Fruit fly (Drosophila melanogaster) whole organism, embryonic: ENCODE data around the gene EndoGI.

ENCODE experiments used
- Aef1 ChIP-seq: fragments of 200-800 bp; sonication (Bioruptor generic); IDR thresholded peaks from 3 replicates; pipeline ENCODE4 v1.3.6; 2022; ENCODE audit warnings: missing biosample characterization, missing genetic modification characterization
- B-H1 ChIP-seq: fragments of 200-800 bp; sonication (Bioruptor generic); IDR thresholded peaks from 3 replicates; pipeline ENCODE4 v1.3.6; 2022; ENCODE audit warnings: missing biosample characterization, missing genetic modification characterization
- Bteb2 ChIP-seq: fragments of 200-800 bp; sonication (Bioruptor generic); optimal IDR thresholded peaks from 2 replicates; lab custom pipeline; 2016; ENCODE audit warnings: missing biosample characterization, missing genetic modification characterization
- CG10321 ChIP-seq: fragments of 200-800 bp; sonication (Bioruptor generic); IDR thresholded peaks from 2 replicates; pipeline ENCODE4 v1.3.6; 2022; ENCODE audit warnings: missing biosample characterization, missing genetic modification characterization
- CG11093 ChIP-seq: fragments of 200-800 bp; sonication (Bioruptor generic); IDR thresholded peaks from 3 replicates; pipeline ENCODE4 v1.3.6; 2022; ENCODE audit warnings: missing biosample characterization, missing genetic modification characterization
- CG12299 ChIP-seq: fragments of 200-800 bp; sonication (Bioruptor generic); optimal IDR thresholded peaks from 2 replicates; lab custom pipeline; 2018; ENCODE audit warnings: missing biosample characterization, mild to moderate bottlenecking, missing genetic modification characterization
- CG12391 ChIP-seq: fragments of 200-800 bp; sonication (Bioruptor generic); optimal IDR thresholded peaks from 3 replicates; lab custom pipeline; 2018; ENCODE audit warnings: missing biosample characterization, mild to moderate bottlenecking, missing genetic modification characterization, moderate library complexity
- CG13287 ChIP-seq: fragments of 200-800 bp; sonication (Bioruptor generic); IDR thresholded peaks from 2 replicates; pipeline ENCODE4 v1.3.6; 2022; ENCODE audit warnings: missing biosample characterization, missing genetic modification characterization; ENCODE audit not compliant: partially characterized antibody
- CG13424 ChIP-seq: fragments of 200-800 bp; sonication (Bioruptor generic); optimal IDR thresholded peaks from 2 replicates; lab custom pipeline; 2019; ENCODE audit warnings: missing biosample characterization, mild to moderate bottlenecking, missing genetic modification characterization, moderate library complexity
- CG14014 ChIP-seq: fragments of 200-800 bp; sonication (Bioruptor generic); IDR thresholded peaks from 2 replicates; pipeline ENCODE4 v1.3.6; 2022; ENCODE audit warnings: missing biosample characterization, missing genetic modification characterization
- CG15601 ChIP-seq: fragments of 200-800 bp; sonication (Bioruptor generic); optimal IDR thresholded peaks from 3 replicates; lab custom pipeline; 2019; ENCODE audit warnings: missing biosample characterization, mild to moderate bottlenecking, missing genetic modification characterization, moderate library complexity
- CG1647 ChIP-seq: fragments of 200-800 bp; sonication (Bioruptor generic); optimal IDR thresholded peaks from 3 replicates; lab custom pipeline; 2016; ENCODE audit warnings: missing biosample characterization, missing genetic modification characterization
- CG18011 ChIP-seq: fragments of 200-800 bp; sonication (Bioruptor generic); optimal IDR thresholded peaks from 2 replicates; lab custom pipeline; 2017; ENCODE audit warnings: missing biosample characterization, missing genetic modification characterization, mild to moderate bottlenecking, moderate library complexity, missing genotype
- CG4328 ChIP-seq: fragments of 200-800 bp; sonication (Bioruptor generic); optimal IDR thresholded peaks from 3 replicates; lab custom pipeline; 2017; ENCODE audit warnings: missing biosample characterization, missing genetic modification reagents, missing genetic modification characterization
- CG43689 ChIP-seq: fragments of 200-800 bp; sonication (Bioruptor generic); IDR thresholded peaks from 2 replicates; pipeline ENCODE4 v1.3.6; 2022; ENCODE audit warnings: missing biosample characterization, missing genetic modification characterization
- CG7839 ChIP-seq: fragments of 200-800 bp; sonication (Bioruptor generic); optimal IDR thresholded peaks from 3 replicates; lab custom pipeline; 2018; ENCODE audit warnings: missing biosample characterization, mild to moderate bottlenecking, missing genetic modification characterization, moderate library complexity
- CG8388 ChIP-seq: fragments of 200-800 bp; sonication (Bioruptor generic); optimal IDR thresholded peaks from 2 replicates; lab custom pipeline; 2019; ENCODE audit warnings: missing biosample characterization, mild to moderate bottlenecking, missing genetic modification characterization, moderate library complexity
- CG8924 ChIP-seq: fragments of 200-800 bp; optimal IDR thresholded peaks from 3 replicates; lab custom pipeline; 2019; ENCODE audit warnings: missing biosample characterization, mild to moderate bottlenecking, missing genetic modification characterization, moderate library complexity
- CG9817 ChIP-seq: fragments of 200-800 bp; sonication (Bioruptor generic); optimal IDR thresholded peaks from 2 replicates; lab custom pipeline; 2018; ENCODE audit warnings: missing biosample characterization, mild to moderate bottlenecking, missing genetic modification characterization, moderate library complexity
- Dad ChIP-seq: fragments of 200-800 bp; sonication (Bioruptor generic); optimal IDR thresholded peaks from 3 replicates; lab custom pipeline; 2016; ENCODE audit warnings: missing biosample characterization, missing genetic modification characterization
- Dip2 ChIP-seq: fragments of 200-800 bp; sonication (Bioruptor generic); IDR thresholded peaks from 2 replicates; pipeline ENCODE4 v1.3.6; 2022; ENCODE audit warnings: missing biosample characterization, missing genetic modification characterization
- Dp ChIP-seq: fragments of 200-800 bp; sonication (Bioruptor generic); optimal IDR thresholded peaks from 2 replicates; lab custom pipeline; 2018; ENCODE audit warnings: missing biosample characterization, mild to moderate bottlenecking, missing genetic modification characterization, moderate library complexity
- HLH4C ChIP-seq: fragments of 200-800 bp; sonication (Bioruptor generic); IDR thresholded peaks from 3 replicates; pipeline ENCODE4 v1.3.6; 2022; ENCODE audit warnings: missing biosample characterization, missing genetic modification characterization; ENCODE audit not compliant: partially characterized antibody
- Hmx ChIP-seq: fragments of 200-800 bp; sonication (Bioruptor generic); optimal IDR thresholded peaks from 2 replicates; lab custom pipeline; 2016; ENCODE audit warnings: missing biosample characterization, missing genetic modification characterization
- Max ChIP-seq: fragments of 200-800 bp; sonication (Bioruptor generic); optimal IDR thresholded peaks from 2 replicates; lab custom pipeline; 2016; ENCODE audit warnings: missing biosample characterization, mild to moderate bottlenecking, missing genetic modification characterization
- Mrtf ChIP-seq: fragments of 200-800 bp; sonication (Bioruptor generic); IDR thresholded peaks from 3 replicates; pipeline ENCODE4 v1.3.6; 2022; ENCODE audit warnings: missing biosample characterization, missing genetic modification characterization
- NC2α ChIP-seq: fragments of 200-800 bp; sonication (Bioruptor generic); optimal IDR thresholded peaks from 2 replicates; lab custom pipeline; 2016; ENCODE audit warnings: missing biosample characterization, missing genetic modification characterization
- Ravus ChIP-seq: fragments of 200-800 bp; sonication (Bioruptor generic); IDR thresholded peaks from 2 replicates; pipeline ENCODE4 v1.3.6; 2022; ENCODE audit warnings: missing biosample characterization, missing genetic modification characterization
- Stat92E ChIP-seq, 3 experiments: fragments of >200 bp in 2 of 3; fragments of 200-800 bp in 1 of 3; sonication (Bioruptor generic) in 1 of 3; optimal IDR thresholded peaks; 2 replicates each; lab custom pipeline; 2017 to 2019; ENCODE audit warnings: missing biosample characterization in 3 of 3, missing genetic modification characterization in 3 of 3, mild to moderate bottlenecking in 1 of 3, moderate library complexity in 1 of 3
- al ChIP-seq: fragments of 200-800 bp; sonication (Bioruptor generic); IDR thresholded peaks from 2 replicates; pipeline ENCODE4 v1.3.6; 2022; ENCODE audit warnings: missing biosample characterization, missing genetic modification characterization
- ap ChIP-seq: fragments of 200-800 bp; sonication (Bioruptor generic); IDR thresholded peaks from 2 replicates; pipeline ENCODE4 v1.3.6; 2022; ENCODE audit warnings: missing biosample characterization, missing genetic modification characterization
- bsh ChIP-seq, 2 experiments: fragments of 200-800 bp; sonication (Bioruptor generic); optimal IDR thresholded peaks; 2 replicates each; lab custom pipeline; 2017 to 2018; ENCODE audit warnings: mild to moderate bottlenecking in 2 of 2, missing biosample characterization in 2 of 2, missing genetic modification characterization in 2 of 2, moderate library complexity in 1 of 2
- caup ChIP-seq: fragments of 200-800 bp; sonication (Bioruptor generic); optimal IDR thresholded peaks from 3 replicates; lab custom pipeline; 2017; ENCODE audit warnings: missing biosample characterization, mild to moderate bottlenecking, missing genetic modification characterization, moderate library complexity; ENCODE audit not compliant: severe bottlenecking
- chm ChIP-seq: fragments of 200-800 bp; sonication (Bioruptor generic); IDR thresholded peaks from 2 replicates; pipeline ENCODE4 v1.3.6; 2022; ENCODE audit warnings: missing biosample characterization, missing genetic modification characterization
- crp ChIP-seq, 2 experiments: fragments of 200-800 bp; sonication (Bioruptor generic); optimal IDR thresholded peaks; 2 replicates in 1 of 2; 3 replicates in 1 of 2; lab custom pipeline; 2017; ENCODE audit warnings: missing biosample characterization in 2 of 2, missing genetic modification characterization in 2 of 2, mild to moderate bottlenecking in 1 of 2, moderate library complexity in 1 of 2
- fd3F ChIP-seq: fragments of 200-800 bp; sonication (Bioruptor generic); optimal IDR thresholded peaks from 2 replicates; lab custom pipeline; 2018; ENCODE audit warnings: missing biosample characterization, mild to moderate bottlenecking, missing genetic modification characterization, moderate library complexity
- fd64A ChIP-seq: fragments of 200-800 bp; sonication (Bioruptor generic); optimal IDR thresholded peaks from 3 replicates; lab custom pipeline; 2018; ENCODE audit warnings: missing biosample characterization, mild to moderate bottlenecking, missing genetic modification characterization
- h ChIP-seq: fragments of >200 bp; optimal IDR thresholded peaks from 2 replicates; lab custom pipeline; 2017
- hb ChIP-seq: fragments of 200-800 bp; sonication (Bioruptor generic); IDR thresholded peaks from 3 replicates; pipeline ENCODE4 v1.3.6; 2022; ENCODE audit warnings: missing biosample characterization, missing genetic modification characterization; ENCODE audit not compliant: partially characterized antibody
- ken ChIP-seq: fragments of 200-800 bp; sonication (Bioruptor generic); IDR thresholded peaks from 3 replicates; pipeline ENCODE4 v1.3.6; 2022; ENCODE audit warnings: missing biosample characterization, missing genetic modification characterization
- lilli ChIP-seq: fragments of 200-800 bp; sonication (Bioruptor generic); optimal IDR thresholded peaks from 3 replicates; lab custom pipeline; 2016; ENCODE audit warnings: missing biosample characterization, missing genetic modification characterization
- lov ChIP-seq, 2 experiments: fragments of 200-800 bp in 1 of 2; fragments of >200 bp in 1 of 2; sonication (Bioruptor generic) in 1 of 2; IDR thresholded peaks in 1 of 2; optimal IDR thresholded peaks in 1 of 2; 2 replicates in 1 of 2; 3 replicates in 1 of 2; pipeline versions ENCODE4 v1.3.6 to Lab custom; 2017 to 2022; ENCODE audit warnings: missing biosample characterization in 1 of 2, missing genetic modification characterization in 1 of 2
- nerfin-1 ChIP-seq: fragments of 200-800 bp; sonication (Bioruptor generic); optimal IDR thresholded peaks from 3 replicates; lab custom pipeline; 2019; ENCODE audit warnings: missing biosample characterization, mild to moderate bottlenecking, missing genetic modification characterization, moderate library complexity
- org-1 ChIP-seq: fragments of 200-800 bp; sonication (Bioruptor generic); optimal IDR thresholded peaks from 2 replicates; lab custom pipeline; 2017; ENCODE audit warnings: missing biosample characterization, missing genetic modification characterization
- slbo ChIP-seq: fragments of 200-800 bp; sonication (Bioruptor generic); IDR thresholded peaks from 2 replicates; pipeline ENCODE4 v1.3.6; 2022; ENCODE audit warnings: missing biosample characterization, missing genetic modification characterization
- tin ChIP-seq: fragments of 200-800 bp; sonication (Bioruptor generic); optimal IDR thresholded peaks from 3 replicates; lab custom pipeline; 2016; ENCODE audit warnings: missing biosample characterization, missing genetic modification characterization
- twi ChIP-seq: fragments of 200-800 bp; optimal IDR thresholded peaks from 2 replicates; lab custom pipeline; 2019; ENCODE audit warnings: missing biosample characterization, mild to moderate bottlenecking, missing genetic modification characterization, moderate library complexity
- vvl ChIP-seq: fragments of 200-800 bp; sonication (Bioruptor generic); IDR thresholded peaks from 2 replicates; pipeline ENCODE4 v1.3.6; 2022; ENCODE audit warnings: missing biosample characterization, missing genetic modification characterization
- zen ChIP-seq: fragments of 200-800 bp; sonication (Bioruptor generic); optimal IDR thresholded peaks from 3 replicates; lab custom pipeline; 2018; ENCODE audit warnings: missing biosample characterization, mild to moderate bottlenecking, missing genetic modification characterization, moderate library complexity
- zfh1 ChIP-seq: fragments of 200-800 bp; sonication (Bioruptor generic); IDR thresholded peaks from 3 replicates; pipeline ENCODE4 v1.3.6; 2022; ENCODE audit warnings: missing biosample characterization, missing genetic modification characterization

EndoGI gene

dm6 chr2L:16302773-16303279 is 45.3 kb downstream of the EndoGI start, which contains the start of gene GMF (continued):
- TF ChIP-seq Max: peak; percentile 46
- TF ChIP-seq CG1647 (GFP tag; lab: Kevin White, UChicago): no peak
- TF ChIP-seq ap (GFP tag; lab: Robert Waterston, UW): no peak
- peak; percentile 54 for TF ChIP-seq CG12299 (tag; lab: Kevin White, UChicago)
- TF ChIP-seq CG13287: 0 out of 2 replicates have a peak, but pooled peaks have one; percentile 25
- peak; percentile 35 for TF ChIP-seq CG9817 (tag; lab: Kevin White, UChicago)
- no peak for TF ChIP-seq chm (GFP tag; lab: Robert Waterston, UW)
- peak; percentile 45 for TF ChIP-seq lilli
- peak; percentile 78 for TF ChIP-seq CG12391 (tag; lab: Kevin White, UChicago)
- no peak for TF ChIP-seq CG18011
- TF ChIP-seq Dp (GFP tag; lab: Kevin White, UChicago): peak; percentile 13
- TF ChIP-seq fd64A: no peak
- TF ChIP-seq CG13424 (tag; lab: Kevin White, UChicago): peak; percentile 25
- TF ChIP-seq CG43689 (GFP tag; lab: Robert Waterston, UW): no peak
- no peak for TF ChIP-seq Dad (GFP tag; lab: Kevin White, UChicago)
- no peak for TF ChIP-seq CG7839 (tag; lab: Kevin White, UChicago)
- no peak for TF ChIP-seq org-1
- peak; percentile 53 for TF ChIP-seq CG15601 (tag; lab: Kevin White, UChicago)
- no peak for TF ChIP-seq Dip2 (GFP tag; lab: Robert Waterston, UW)
- TF ChIP-seq al (GFP tag; lab: Robert Waterston, UW): no peak
- TF ChIP-seq hb (GFP tag; lab: Robert Waterston, UW): no peak
- peak; percentile 25 for TF ChIP-seq Hmx
- no peak for TF ChIP-seq CG4328 (GFP tag; lab: Kevin White, UChicago)
- no peak for TF ChIP-seq zfh1 (GFP tag; lab: Robert Waterston, UW)
- TF ChIP-seq Stat92E (GFP tag; optimal IDR thresholded peaks at IDR 0.05; lab: Kevin White, UChicago): no peak
- TF ChIP-seq HLH4C: no peak
- no peak for TF ChIP-seq ken (GFP tag; lab: Robert Waterston, UW)
- TF ChIP-seq slbo (GFP tag; lab: Robert Waterston, UW): peak; percentile 45; the same call in 1 of the 2 replicates
- peak; percentile 27 for TF ChIP-seq nerfin-1 (tag; lab: Kevin White, UChicago)
- TF ChIP-seq CG8388: peak; percentile 54
- no peak for TF ChIP-seq Ravus (GFP tag; lab: Robert Waterston, UW)
- no peak for TF ChIP-seq h (lab: Kevin White, UChicago)
- TF ChIP-seq CG14014 (GFP tag; lab: Robert Waterston, UW): no peak
- TF ChIP-seq tin (GFP tag; lab: Kevin White, UChicago): peak; percentile 37
- no peak for TF ChIP-seq lov (optimal IDR thresholded peaks at IDR 0.05; lab: Kevin White, UChicago)
- TF ChIP-seq lov (GFP tag; IDR thresholded peaks at IDR 0.05; lab: Robert Waterston, UW): no peak
- peak in 1 of 2 experiments; percentile 40 for TF ChIP-seq bsh (GFP tag; optimal IDR thresholded peaks at IDR 0.05; lab: Kevin White, UChicago)
- TF ChIP-seq vvl (GFP tag; lab: Robert Waterston, UW): peak; percentile 49; the same call in 1 of the 2 replicates
- TF ChIP-seq caup (GFP tag; lab: Kevin White, UChicago): no peak
- no peak for TF ChIP-seq NC2α (GFP tag; lab: Kevin White, UChicago)
- no peak for TF ChIP-seq Aef1 (GFP tag; lab: Robert Waterston, UW)
- peak; percentile 62 for TF ChIP-seq CG8924 (tag; lab: Kevin White, UChicago)
- no peak for TF ChIP-seq CG10321 (GFP tag; lab: Robert Waterston, UW)
- peak in 1 of 2 experiments; percentile 21 for TF ChIP-seq crp (GFP tag; optimal IDR thresholded peaks at IDR 0.05; lab: Kevin White, UChicago)
- no peak for TF ChIP-seq fd3F (GFP tag; lab: Kevin White, UChicago)
- peak; percentile 62 for TF ChIP-seq zen
- TF ChIP-seq Mrtf: no peak
- peak; percentile 6 for TF ChIP-seq Bteb2
- peak; percentile 6 for TF ChIP-seq twi (tag; lab: Kevin White, UChicago)
- TF ChIP-seq CG11093 (GFP tag; lab: Robert Waterston, UW): no peak
- no peak for TF ChIP-seq B-H1 (GFP tag; lab: Robert Waterston, UW)
